Fruit fly (Drosophila melanogaster) whole organism: ENCODE data around the gene CG34398.

Source experiments
- CG8478 ChIP-seq: fragments of >200 bp; optimal IDR thresholded peaks from 2 replicates; lab custom pipeline; 2018; ENCODE audit warnings: inconsistent platforms
- Dll ChIP-seq: fragments of >200 bp; optimal IDR thresholded peaks from 2 replicates; lab custom pipeline; 2017
- pan ChIP-seq: fragments of >200 bp; optimal IDR thresholded peaks from 2 replicates; lab custom pipeline; 2017
- psq ChIP-seq: fragments of >200 bp; optimal IDR thresholded peaks from 2 replicates; lab custom pipeline; 2017

- TF ChIP-seq Dll (lab: Kevin White, UChicago) (no peak), psq (lab: Kevin White, UChicago) (no peak), pan (no peak), CG8478 (lab: Kevin White, UChicago) (no peak)
Measured at dm6 chr2L:8906279-8906678, 7.7 kb downstream of the CG34398 start.
